Worm (Caenorhabditis elegans): Measurements from ENCODE around the gene pqe-1.

Gene pqe-1

ce11 chrIII:5326323-5326722 is 15.3 kb downstream of the pqe-1 start, which contains the start of gene sorf-2:
Gene sorf-2, plus strand, starts transcription at chrIII:5326623.
- TF ChIP-seq lsy-12 (tag; optimal IDR thresholded peaks at IDR 0.05), result no peak
- no peak for TF ChIP-seq nhr-67 (tag; optimal IDR thresholded peaks at IDR 0.05)
- no peak for TF ChIP-seq fkh-2 (tag; optimal IDR thresholded peaks at IDR 0.05)
- TF ChIP-seq ceh-82 (tag; optimal IDR thresholded peaks at IDR 0.05), result no peak
- no peak for TF ChIP-seq nhr-43 (tag; optimal IDR thresholded peaks at IDR 0.05; ENCODE audit: poor library complexity, severe bottlenecking)
- TF ChIP-seq unc-62 (GFP tag; optimal IDR thresholded peaks at IDR 0.05), result no peak
- TF ChIP-seq ztf-11 (tag; optimal IDR thresholded peaks at IDR 0.05), result no peak
- TF ChIP-seq mml-1 (tag; optimal IDR thresholded peaks at IDR 0.05), result no peak
- no peak for TF ChIP-seq nhr-28 (tag; optimal IDR thresholded peaks at IDR 0.05)
- TF ChIP-seq nhr-23 (tag; optimal IDR thresholded peaks at IDR 0.05), result no peak
- no peak for TF ChIP-seq lin-39 (tag; optimal IDR thresholded peaks at IDR 0.05)
- no peak for TF ChIP-seq ZK546.5 (tag; optimal IDR thresholded peaks at IDR 0.05)
- no peak for TF ChIP-seq nfya-1 (tag; optimal IDR thresholded peaks at IDR 0.05; ENCODE audit: insufficient read depth)
- no peak for TF ChIP-seq fos-1 (tag; optimal IDR thresholded peaks at IDR 0.05)
- no peak for TF ChIP-seq aly-2 (tag; optimal IDR thresholded peaks at IDR 0.05)
- no peak for TF ChIP-seq ceh-9 (tag; optimal IDR thresholded peaks at IDR 0.05)
- no peak for TF ChIP-seq ceh-28 (tag; optimal IDR thresholded peaks at IDR 0.05)
- no peak for TF ChIP-seq egl-27 (tag; optimal IDR thresholded peaks at IDR 0.05)
- no peak for TF ChIP-seq nhr-77 (tag; optimal IDR thresholded peaks at IDR 0.05)
- no peak for TF ChIP-seq zag-1 (tag; optimal IDR thresholded peaks at IDR 0.05)

- no peak for TF ChIP-seq ceh-28 (tag; optimal IDR thresholded peaks at IDR 0.05)
- no peak for TF ChIP-seq nfya-1 (tag; optimal IDR thresholded peaks at IDR 0.05; ENCODE audit: insufficient read depth)
- TF ChIP-seq nhr-11 (tag; optimal IDR thresholded peaks at IDR 0.05), result no peak
- TF ChIP-seq nhr-77 (tag; optimal IDR thresholded peaks at IDR 0.05), result no peak
- no peak for TF ChIP-seq nhr-23 (tag; optimal IDR thresholded peaks at IDR 0.05)
- TF ChIP-seq tbx-2 (tag; optimal IDR thresholded peaks at IDR 0.05), result no peak
- no peak for TF ChIP-seq sea-2 (GFP tag; optimal IDR thresholded peaks at IDR 0.05)
- no peak for TF ChIP-seq nhr-43 (tag; optimal IDR thresholded peaks at IDR 0.05; ENCODE audit: poor library complexity, severe bottlenecking)
Measured at ce11 chrIII:5329372-5329771, 18.3 kb downstream of the pqe-1 start.

ce11 chrIII:5334517-5335049 is 23.5 kb downstream of the pqe-1 start:
- peak; percentile 76 for TF ChIP-seq elt-2 (tag; optimal IDR thresholded peaks at IDR 0.05)
- TF ChIP-seq ZK546.5 (tag; optimal IDR thresholded peaks at IDR 0.05), result no peak

- no peak for TF ChIP-seq sea-2 (GFP tag; optimal IDR thresholded peaks at IDR 0.05)
- no peak for TF ChIP-seq tbx-2 (tag; optimal IDR thresholded peaks at IDR 0.05)
- TF ChIP-seq fos-1 (tag; optimal IDR thresholded peaks at IDR 0.05), result no peak
- no peak for TF ChIP-seq egl-5 (tag; optimal IDR thresholded peaks at IDR 0.05)
- TF ChIP-seq ceh-9 (tag; optimal IDR thresholded peaks at IDR 0.05), result no peak
- no peak for TF ChIP-seq ztf-4 (tag; optimal IDR thresholded peaks at IDR 0.05)
- no peak for TF ChIP-seq R02D3.7 (tag; optimal IDR thresholded peaks at IDR 0.05)
- no peak for TF ChIP-seq fkh-10 (GFP tag; optimal IDR thresholded peaks at IDR 0.05)
- TF ChIP-seq elt-1 (tag; optimal IDR thresholded peaks at IDR 0.05), result no peak
- TF ChIP-seq ama-1 (optimal IDR thresholded peaks at IDR 0.05), result no peak
- TF ChIP-seq ZK546.5 (tag; optimal IDR thresholded peaks at IDR 0.05), result no peak
- TF ChIP-seq ceh-82 (tag; optimal IDR thresholded peaks at IDR 0.05), result no peak
- no peak for TF ChIP-seq nhr-43 (tag; optimal IDR thresholded peaks at IDR 0.05; ENCODE audit: poor library complexity, severe bottlenecking)
- no peak for TF ChIP-seq nhr-77 (tag; optimal IDR thresholded peaks at IDR 0.05)
- TF ChIP-seq eor-1 (tag; optimal IDR thresholded peaks at IDR 0.05), result no peak
- no peak for TF ChIP-seq nhr-67 (tag; optimal IDR thresholded peaks at IDR 0.05)
- no peak for TF ChIP-seq nhr-12 (tag; optimal IDR thresholded peaks at IDR 0.05)
Measured at ce11 chrIII:5338787-5339186, 27.7 kb downstream of the pqe-1 start.

ce11 chrIII:5340530-5340929 is 29.5 kb downstream of the pqe-1 start:
- TF ChIP-seq ztf-4 (tag; optimal IDR thresholded peaks at IDR 0.05), result no peak
- no peak for TF ChIP-seq tbx-2 (tag; optimal IDR thresholded peaks at IDR 0.05)

- TF ChIP-seq nhr-25 (tag; optimal IDR thresholded peaks at IDR 0.05), result no peak
- no peak for TF ChIP-seq fkh-10 (GFP tag; optimal IDR thresholded peaks at IDR 0.05)
- TF ChIP-seq ceh-82 (tag; optimal IDR thresholded peaks at IDR 0.05), result no peak
- no peak for TF ChIP-seq pqm-1 (tag; optimal IDR thresholded peaks at IDR 0.05)
- no peak for TF ChIP-seq unc-62 (GFP tag; optimal IDR thresholded peaks at IDR 0.05)
- TF ChIP-seq egl-5 (tag; optimal IDR thresholded peaks at IDR 0.05), result no peak
- TF ChIP-seq sea-2 (GFP tag; optimal IDR thresholded peaks at IDR 0.05), result no peak
Measured at ce11 chrIII:5341382-5341781, 30.3 kb downstream of the pqe-1 start, which contains the start of gene ZK121.2. Gene ZK121.2, plus strand, starts transcription at chrIII:5341682.

All from whole organism, L3 larva.